Worm (Caenorhabditis elegans) whole organism, L3 larva: ENCODE measurements around the gene rpb-4.

Source experiments
- R02D3.7 ChIP-seq: fragments of 150-350 bp; optimal IDR thresholded peaks from 2 replicates; lab custom pipeline; 2014; ENCODE audit warnings: missing biosample characterization, missing genetic modification characterization
- elt-2 ChIP-seq: sonication (generic microtip); optimal IDR thresholded peaks from 2 replicates; lab custom pipeline; 2016; ENCODE audit warnings: missing genetic modification reagents, mild to moderate bottlenecking, missing genetic modification characterization, missing compliant biosample characterization
- jun-1 ChIP-seq: fragments of 150-350 bp; optimal IDR thresholded peaks from 2 replicates; lab custom pipeline; 2014; ENCODE audit warnings: missing biosample characterization, missing genetic modification reagents, missing genetic modification characterization
- nhr-11 ChIP-seq: fragments of 150-350 bp; optimal IDR thresholded peaks from 2 replicates; lab custom pipeline; 2014; ENCODE audit warnings: missing biosample characterization, missing genetic modification characterization
- pqm-1 ChIP-seq: fragments of 150-350 bp; optimal IDR thresholded peaks from 2 replicates; lab custom pipeline; 2017; ENCODE audit warnings: missing biosample characterization, missing genetic modification characterization, inconsistent platforms

Gene rpb-4

ce11 chrII:7420796-7421386 lies 46.6 kb downstream of the rpb-4 start:
- TF ChIP-seq elt-2 (tag; lab: Kevin White, UChicago) (peak; percentile 81), pqm-1 (tag; lab: Kevin White, UChicago) (peak; percentile 16), jun-1 (peak; percentile 31), R02D3.7 (tag; lab: Kevin White, UChicago) (no peak), nhr-11 (tag; lab: Kevin White, UChicago) (peak; percentile 18)
- TF ChIP-seq, all 47 proteins: peak for 4
